Fruit fly (Drosophila melanogaster) whole organism, embryonic: ENCODE measurements around the gene CG13631.

Experiments used
- Bteb2 ChIP-seq: fragments of 200-800 bp; sonication (Bioruptor generic); optimal IDR thresholded peaks from 2 replicates; lab custom pipeline; 2016; ENCODE audit warnings: missing biosample characterization, missing genetic modification characterization
- CG10654 ChIP-seq: fragments of 200-800 bp; sonication (Bioruptor generic); optimal IDR thresholded peaks from 2 replicates; lab custom pipeline; 2016; ENCODE audit warnings: missing biosample characterization, missing genetic modification characterization
- CG11456 ChIP-seq: fragments of 200-800 bp; sonication (Bioruptor generic); IDR thresholded peaks from 3 replicates; pipeline ENCODE4 v1.3.6; 2022; ENCODE audit warnings: missing biosample characterization, missing genetic modification characterization
- CG12219 ChIP-seq: fragments of 200-800 bp; sonication (Bioruptor generic); optimal IDR thresholded peaks from 3 replicates; lab custom pipeline; 2018; ENCODE audit warnings: missing biosample characterization, mild to moderate bottlenecking, missing genetic modification characterization
- CG13296 ChIP-seq: fragments of 200-800 bp; sonication (Bioruptor generic); optimal IDR thresholded peaks from 3 replicates; lab custom pipeline; 2018; ENCODE audit warnings: missing biosample characterization, mild to moderate bottlenecking, missing genetic modification characterization
- CG13624 ChIP-seq: fragments of 200-800 bp; sonication (Bioruptor generic); optimal IDR thresholded peaks from 2 replicates; lab custom pipeline; 2016; ENCODE audit warnings: missing biosample characterization, missing genetic modification characterization
- CG14441 ChIP-seq: fragments of 200-800 bp; sonication (Bioruptor generic); IDR thresholded peaks from 2 replicates; pipeline ENCODE4 v1.3.6; 2022; ENCODE audit warnings: missing biosample characterization, missing genetic modification characterization
- CG15011 ChIP-seq: fragments of 200-800 bp; sonication (Bioruptor generic); optimal IDR thresholded peaks from 3 replicates; lab custom pipeline; 2018; ENCODE audit warnings: missing biosample characterization, mild to moderate bottlenecking, missing genetic modification characterization
- CG17186 ChIP-seq: fragments of 200-800 bp; sonication (Bioruptor generic); optimal IDR thresholded peaks from 3 replicates; lab custom pipeline; 2017; ENCODE audit warnings: missing biosample characterization, missing genetic modification reagents, missing genetic modification characterization
- CG17829 ChIP-seq: fragments of 200-800 bp; optimal IDR thresholded peaks from 2 replicates; lab custom pipeline; 2019; ENCODE audit warnings: missing biosample characterization, mild to moderate bottlenecking, missing genetic modification characterization, moderate library complexity
- CG1792 ChIP-seq: fragments of 200-800 bp; sonication (Bioruptor generic); optimal IDR thresholded peaks from 2 replicates; lab custom pipeline; 2016; ENCODE audit warnings: missing biosample characterization, missing genetic modification characterization
- CG18262 ChIP-seq: fragments of 200-800 bp; optimal IDR thresholded peaks from 3 replicates; lab custom pipeline; 2019; ENCODE audit warnings: missing biosample characterization, mild to moderate bottlenecking, missing genetic modification characterization, moderate library complexity
- CG2120 ChIP-seq: fragments of 200-800 bp; sonication (Bioruptor generic); optimal IDR thresholded peaks from 3 replicates; lab custom pipeline; 2016; ENCODE audit warnings: missing biosample characterization, missing genetic modification characterization
- CG3838 ChIP-seq: fragments of 200-800 bp; sonication (Bioruptor generic); optimal IDR thresholded peaks from 3 replicates; lab custom pipeline; 2016; ENCODE audit warnings: missing biosample characterization, missing genetic modification characterization
- CG3847 ChIP-seq: fragments of 200-800 bp; sonication (Bioruptor generic); IDR thresholded peaks from 2 replicates; pipeline ENCODE4 v1.3.6; 2022; ENCODE audit warnings: missing biosample characterization, missing genetic modification characterization
- CG4328 ChIP-seq: fragments of 200-800 bp; sonication (Bioruptor generic); optimal IDR thresholded peaks from 3 replicates; lab custom pipeline; 2017; ENCODE audit warnings: missing biosample characterization, missing genetic modification reagents, missing genetic modification characterization
- CG5180 ChIP-seq: fragments of 200-800 bp; sonication (Bioruptor generic); optimal IDR thresholded peaks from 3 replicates; lab custom pipeline; 2017; ENCODE audit warnings: missing biosample characterization, missing genetic modification characterization, mild to moderate bottlenecking, moderate library complexity, missing genetic modification reagents
- CG7271 ChIP-seq: fragments of 200-800 bp; sonication (Bioruptor generic); optimal IDR thresholded peaks from 2 replicates; lab custom pipeline; 2018; ENCODE audit warnings: missing biosample characterization, mild to moderate bottlenecking, missing genetic modification characterization, moderate library complexity
- CG7556 ChIP-seq: fragments of 200-800 bp; sonication (Bioruptor generic); optimal IDR thresholded peaks from 2 replicates; lab custom pipeline; 2017; ENCODE audit warnings: missing biosample characterization, mild to moderate bottlenecking, missing genetic modification characterization
- CG7839 ChIP-seq: fragments of 200-800 bp; sonication (Bioruptor generic); optimal IDR thresholded peaks from 3 replicates; lab custom pipeline; 2018; ENCODE audit warnings: missing biosample characterization, mild to moderate bottlenecking, missing genetic modification characterization, moderate library complexity
- Dll ChIP-seq: fragments of 200-800 bp; sonication (Bioruptor generic); IDR thresholded peaks from 4 replicates; pipeline ENCODE4 v1.3.6; 2022; ENCODE audit warnings: missing biosample characterization, missing genetic modification characterization; ENCODE audit not compliant: partially characterized antibody
- Eip74EF ChIP-seq, 2 experiments: fragments of 200-800 bp in 1 of 2; fragments of >200 bp in 1 of 2; sonication (Bioruptor generic) in 1 of 2; optimal IDR thresholded peaks; 2 replicates each; lab custom pipeline; 2017 to 2019; ENCODE audit warnings: missing biosample characterization in 2 of 2, missing genetic modification characterization in 2 of 2, mild to moderate bottlenecking in 1 of 2, moderate library complexity in 1 of 2
- Elba2 ChIP-seq: fragments of 200-800 bp; sonication (Bioruptor generic); optimal IDR thresholded peaks from 3 replicates; lab custom pipeline; 2016; ENCODE audit warnings: missing biosample characterization, missing genetic modification characterization
- Med ChIP-seq: fragments of 200-800 bp; sonication (Bioruptor generic); peaks from one replicate; lab custom pipeline; 2016; ENCODE audit warnings: missing biosample characterization, missing genetic modification characterization, mild to moderate bottlenecking, inconsistent platforms, moderate library complexity
- Oaz ChIP-seq: fragments of 200-800 bp; sonication (Bioruptor generic); IDR thresholded peaks from 2 replicates; pipeline ENCODE4 v1.3.6; 2022; ENCODE audit warnings: missing biosample characterization, missing genetic modification characterization
- PHDP ChIP-seq: fragments of 200-800 bp; sonication (Bioruptor generic); optimal IDR thresholded peaks from 3 replicates; lab custom pipeline; 2018; ENCODE audit warnings: missing biosample characterization, mild to moderate bottlenecking, missing genetic modification characterization, moderate library complexity
- Usf ChIP-seq: fragments of 200-800 bp; sonication (Bioruptor generic); optimal IDR thresholded peaks from 2 replicates; lab custom pipeline; 2017; ENCODE audit warnings: missing genotype, missing biosample characterization, missing genetic modification characterization
- ap ChIP-seq: fragments of 200-800 bp; sonication (Bioruptor generic); IDR thresholded peaks from 2 replicates; pipeline ENCODE4 v1.3.6; 2022; ENCODE audit warnings: missing biosample characterization, missing genetic modification characterization
- ato ChIP-seq: fragments of 200-800 bp; sonication (Bioruptor generic); IDR thresholded peaks from 2 replicates; pipeline ENCODE4 v1.3.6; 2022; ENCODE audit warnings: missing biosample characterization, missing genetic modification characterization; ENCODE audit not compliant: partially characterized antibody
- bab2 ChIP-seq: fragments of 200-800 bp; sonication (Bioruptor generic); optimal IDR thresholded peaks from 2 replicates; lab custom pipeline; 2016; ENCODE audit warnings: missing biosample characterization, missing genetic modification characterization
- croc ChIP-seq: fragments of 200-800 bp; sonication (Bioruptor generic); conservative IDR thresholded peaks from 3 replicates; pipeline ENCODE4 v1.3.6; 2022; ENCODE audit warnings: missing biosample characterization, missing genetic modification characterization
- da ChIP-seq: fragments of 200-800 bp; sonication (Bioruptor generic); optimal IDR thresholded peaks from 2 replicates; lab custom pipeline; 2016; ENCODE audit warnings: missing biosample characterization, missing genetic modification characterization
- fd102C ChIP-seq: fragments of 200-800 bp; sonication (Bioruptor generic); optimal IDR thresholded peaks from 2 replicates; lab custom pipeline; 2018; ENCODE audit warnings: missing biosample characterization, mild to moderate bottlenecking, missing genetic modification characterization, moderate library complexity
- gcm ChIP-seq: fragments of 200-800 bp; sonication (Bioruptor generic); optimal IDR thresholded peaks from 2 replicates; lab custom pipeline; 2019; ENCODE audit warnings: missing biosample characterization, mild to moderate bottlenecking, missing genetic modification characterization, moderate library complexity
- gcm2 ChIP-seq: fragments of 200-800 bp; sonication (Bioruptor generic); optimal IDR thresholded peaks from 2 replicates; lab custom pipeline; 2016; ENCODE audit warnings: missing biosample characterization, missing genetic modification characterization
- gro ChIP-seq: fragments of 200-800 bp; sonication (Bioruptor generic); optimal IDR thresholded peaks from 2 replicates; lab custom pipeline; 2016; ENCODE audit warnings: missing biosample characterization, missing genetic modification characterization
- jumu ChIP-seq: fragments of 200-800 bp; sonication (Bioruptor generic); optimal IDR thresholded peaks from 3 replicates; lab custom pipeline; 2016; ENCODE audit warnings: missing biosample characterization, missing genetic modification characterization
- nerfin-1 ChIP-seq: fragments of 200-800 bp; sonication (Bioruptor generic); optimal IDR thresholded peaks from 3 replicates; lab custom pipeline; 2019; ENCODE audit warnings: missing biosample characterization, mild to moderate bottlenecking, missing genetic modification characterization, moderate library complexity
- org-1 ChIP-seq: fragments of 200-800 bp; sonication (Bioruptor generic); optimal IDR thresholded peaks from 2 replicates; lab custom pipeline; 2017; ENCODE audit warnings: missing biosample characterization, missing genetic modification characterization
- psq ChIP-seq: fragments of 200-800 bp; sonication (Bioruptor generic); optimal IDR thresholded peaks from 2 replicates; lab custom pipeline; 2017; ENCODE audit warnings: missing biosample characterization, missing genetic modification characterization
- ro ChIP-seq: fragments of 200-800 bp; sonication (Bioruptor generic); IDR thresholded peaks from 2 replicates; pipeline ENCODE4 v1.3.6; 2022; ENCODE audit warnings: missing biosample characterization, missing genetic modification characterization
- salm ChIP-seq: fragments of 200-800 bp; sonication (Bioruptor generic); optimal IDR thresholded peaks from 2 replicates; lab custom pipeline; 2018; ENCODE audit warnings: missing biosample characterization, mild to moderate bottlenecking, missing genetic modification characterization
- sc ChIP-seq, 3 experiments: fragments of >200 bp in 2 of 3; fragments of 200-800 bp in 1 of 3; sonication (Bioruptor generic) in 1 of 3; optimal IDR thresholded peaks; 2 replicates in 2 of 3; 3 replicates in 1 of 3; lab custom pipeline; 2017; ENCODE audit warnings: mild to moderate bottlenecking in 1 of 3, missing biosample characterization in 1 of 3, missing genetic modification characterization in 1 of 3, missing genetic modification reagents in 1 of 3
- sens-2 ChIP-seq: fragments of 200-800 bp; sonication (Bioruptor generic); IDR thresholded peaks from 2 replicates; pipeline ENCODE4 v1.3.6; 2022; ENCODE audit warnings: missing biosample characterization, missing genetic modification characterization
- vnd ChIP-seq: fragments of 200-800 bp; sonication (Bioruptor generic); IDR thresholded peaks from 3 replicates; pipeline ENCODE4 v1.3.6; 2022; ENCODE audit warnings: missing biosample characterization, missing genetic modification characterization; ENCODE audit not compliant: partially characterized antibody
- zen ChIP-seq: fragments of 200-800 bp; sonication (Bioruptor generic); optimal IDR thresholded peaks from 3 replicates; lab custom pipeline; 2018; ENCODE audit warnings: missing biosample characterization, mild to moderate bottlenecking, missing genetic modification characterization, moderate library complexity
- zfh2 ChIP-seq: fragments of 200-800 bp; sonication (Bioruptor generic); optimal IDR thresholded peaks from 2 replicates; lab custom pipeline; 2016; ENCODE audit warnings: missing biosample characterization, missing genetic modification characterization

Gene CG13631

DNA sequence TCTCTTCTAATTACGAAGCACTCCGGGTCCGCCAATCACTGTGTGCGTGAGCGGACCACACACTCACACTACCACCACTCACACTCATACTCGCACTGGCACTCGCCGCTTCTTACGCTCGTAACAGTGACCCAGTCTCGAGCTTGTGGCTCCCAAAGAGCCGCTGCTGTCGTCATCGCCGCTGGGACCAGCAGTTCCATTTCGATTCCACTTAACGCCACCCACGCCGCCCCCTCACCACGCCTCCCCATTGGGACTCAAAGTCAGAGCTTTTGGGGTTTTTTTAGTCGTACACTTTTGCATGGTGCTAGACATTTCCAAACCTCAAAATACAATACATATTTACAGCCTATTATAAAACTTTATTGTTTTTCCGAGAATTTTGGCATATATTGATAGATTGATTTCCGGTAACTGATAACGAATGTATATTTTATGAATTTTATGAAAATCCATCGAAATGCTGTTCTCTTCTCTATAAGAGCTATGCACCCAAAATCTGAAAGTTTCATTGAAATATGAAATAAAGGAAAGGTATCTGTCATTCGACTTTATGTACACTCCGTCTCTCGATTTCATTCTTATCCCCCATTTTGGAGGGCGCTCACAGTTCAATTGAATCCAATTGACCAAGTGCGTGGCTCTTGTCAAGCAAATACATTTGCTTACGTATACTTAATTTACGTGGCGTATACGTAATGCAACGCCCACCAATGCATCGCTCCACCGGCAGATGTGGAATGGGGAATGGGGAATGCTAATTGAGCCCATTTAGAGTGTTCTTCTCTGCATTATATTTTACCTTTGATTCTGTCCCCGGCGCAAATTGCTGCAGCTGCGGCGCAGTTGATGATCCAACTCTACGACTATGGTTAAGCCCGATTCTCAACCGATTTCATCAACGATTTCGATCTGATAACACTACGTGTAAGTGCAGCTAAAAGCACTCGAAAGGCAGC lies 2.4 kb downstream of the CG13631 start, which contains the start of gene CG42331 (continued):
- TF ChIP-seq CG10654 (GFP tag; lab: Kevin White, UChicago) (peak; percentile 12), CG17186 (no peak), CG7271 (no peak), da (no peak), ro (GFP tag; lab: Robert Waterston, UW) (no peak), Oaz (GFP tag; lab: Robert Waterston, UW) (no peak), ap (GFP tag; lab: Robert Waterston, UW) (0 out of 2 replicates have a peak, but pooled peaks have one; percentile 30), CG14441 (GFP tag; lab: Robert Waterston, UW) (peak; percentile 65; the same call in 1 of the 2 replicates), Eip74EF (GFP tag; optimal IDR thresholded peaks at IDR 0.05; lab: Kevin White, UChicago) (peak in 1 of 2 experiments; percentile 77), Elba2 (GFP tag; lab: Kevin White, UChicago) (no peak), CG7839 (tag; lab: Kevin White, UChicago) (peak; percentile 81), fd102C (GFP tag; lab: Kevin White, UChicago) (no peak), sens-2 (GFP tag; lab: Robert Waterston, UW) (no peak), CG3847 (GFP tag; lab: Robert Waterston, UW) (peak; percentile 27; the same call in 1 of the 2 replicates), CG3838 (GFP tag; lab: Kevin White, UChicago) (no peak), CG18262 (peak; percentile 55), salm (peak; percentile 52), Dll (GFP tag; lab: Robert Waterston, UW) (no peak), psq (GFP tag; lab: Kevin White, UChicago) (peak; percentile 6), CG7556 (GFP tag; lab: Kevin White, UChicago) (peak; percentile 73), CG13624 (GFP tag; lab: Kevin White, UChicago) (peak; percentile 63), org-1 (GFP tag; lab: Kevin White, UChicago) (peak; percentile 44), nerfin-1 (tag; lab: Kevin White, UChicago) (peak; percentile 34), CG2120 (GFP tag; lab: Kevin White, UChicago) (peak; percentile 78), CG15011 (GFP tag; lab: Kevin White, UChicago) (peak; percentile 9), bab2 (GFP tag; lab: Kevin White, UChicago) (peak; percentile 36), zen (tag; lab: Kevin White, UChicago) (no peak), ato (GFP tag; lab: Robert Waterston, UW) (no peak), CG13296 (GFP tag; lab: Kevin White, UChicago) (peak; percentile 47), gro (GFP tag; lab: Kevin White, UChicago) (no peak), croc (GFP tag; lab: Robert Waterston, UW) (peak; percentile 37; the same call in 2 of the 3 replicates), jumu (GFP tag; lab: Kevin White, UChicago) (peak; percentile 43), CG1792 (GFP tag; lab: Kevin White, UChicago) (peak; percentile 51), gcm (GFP tag; lab: Kevin White, UChicago) (peak; percentile 57), PHDP (tag; lab: Kevin White, UChicago) (peak; percentile 75), Bteb2 (peak; percentile 51), Usf (GFP tag; lab: Kevin White, UChicago) (no peak), CG12219 (peak; percentile 29), vnd (no peak), CG11456 (GFP tag; lab: Robert Waterston, UW) (no peak), CG5180 (peak; percentile 45), CG4328 (GFP tag; lab: Kevin White, UChicago) (peak; percentile 9), Med (peak; percentile 85), sc (optimal IDR thresholded peaks at IDR 0.05; lab: Kevin White, UChicago) (no peak), sc (GFP tag; optimal IDR thresholded peaks at IDR 0.05; lab: Kevin White, UChicago) (peak; percentile 8), CG17829 (tag; lab: Kevin White, UChicago) (peak; percentile 42), zfh2 (peak; percentile 28), gcm2 (GFP tag; lab: Kevin White, UChicago) (no peak)
